Fruit fly (Drosophila melanogaster) whole organism: ENCODE measurements around the gene CG42795.
A peak's percentile ranks its signal among the peaks of the same experiment; 100 is the strongest.

Experiments used
- CG8478 ChIP-seq: fragments of >200 bp; optimal IDR thresholded peaks from 2 replicates; lab custom pipeline; 2018; ENCODE audit warnings: inconsistent platforms
- Dll ChIP-seq: fragments of >200 bp; optimal IDR thresholded peaks from 2 replicates; lab custom pipeline; 2017
- EcR ChIP-seq, 2 experiments: fragments of >200 bp; optimal IDR thresholded peaks; 2 replicates each; lab custom pipeline; 2017; ENCODE audit warnings: missing biosample characterization in 2 of 2, missing genetic modification characterization in 2 of 2, missing genetic modification reagents in 2 of 2
- pan ChIP-seq: fragments of >200 bp; optimal IDR thresholded peaks from 2 replicates; lab custom pipeline; 2017
- psq ChIP-seq: fragments of >200 bp; optimal IDR thresholded peaks from 2 replicates; lab custom pipeline; 2017
- usp ChIP-seq: fragments of >200 bp; optimal IDR thresholded peaks from 2 replicates; lab custom pipeline; 2017; ENCODE audit warnings: missing biosample characterization, missing genetic modification characterization, mixed read lengths

The CG42795 gene

dm6 chr3R:10224594-10224993 is 896 bp upstream of the CG42795 start, which contains the start of the genes CG12817 and CG34107:
CG12817 (minus strand) TSS chr3R:10224725.
CG34107 (plus strand) TSS chr3R:10224909.
- no peak for TF ChIP-seq pan (lab: Kevin White, UChicago)
- TF ChIP-seq Dll, result no peak
- no peak for TF ChIP-seq usp
- TF ChIP-seq CG8478 (lab: Kevin White, UChicago), result no peak
- TF ChIP-seq psq (lab: Kevin White, UChicago), result no peak
- no peak for TF ChIP-seq EcR (GFP tag; optimal IDR thresholded peaks at IDR 0.05; lab: Kevin White, UChicago)

DNA sequence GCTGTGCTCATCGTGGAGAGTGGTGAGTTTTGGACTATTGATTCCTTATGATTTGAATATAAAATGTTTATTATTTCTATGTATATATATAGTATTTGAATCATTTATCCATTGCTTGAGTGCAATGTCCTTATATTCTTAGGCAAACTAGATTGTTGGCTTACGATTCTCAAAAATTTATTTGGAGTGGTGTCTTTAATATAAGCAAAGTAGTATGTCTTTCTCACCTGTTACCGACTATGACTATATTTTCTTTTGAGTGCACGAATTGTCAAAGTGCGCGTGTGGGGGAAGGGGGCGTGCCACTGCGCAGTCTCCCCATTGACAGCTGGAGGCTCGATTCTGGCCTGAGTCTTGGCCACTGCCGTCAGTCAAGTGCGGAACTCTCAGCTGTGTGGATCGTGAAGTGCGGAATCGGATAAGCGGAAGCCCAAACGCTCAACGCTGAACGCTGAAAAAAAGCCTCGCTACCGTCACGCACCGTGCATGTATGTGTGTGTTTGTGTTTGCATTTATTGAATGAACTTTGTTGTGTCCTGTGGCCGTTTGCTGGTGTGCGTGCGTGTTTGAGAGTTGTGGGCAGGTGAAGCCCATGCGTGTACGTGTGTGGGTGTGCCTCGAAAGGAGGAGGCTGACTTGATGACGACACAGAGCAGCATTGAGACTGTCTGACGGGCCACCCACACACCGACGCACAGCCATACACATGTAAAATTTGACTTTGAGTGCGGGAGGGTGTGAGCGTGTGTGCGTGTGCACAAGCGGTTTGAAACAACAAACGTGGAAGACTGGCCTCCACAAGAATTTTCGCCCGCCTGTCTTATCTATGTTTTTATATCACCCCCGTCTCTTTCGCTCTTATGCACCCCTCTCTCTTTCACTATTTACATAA is 888 bp downstream of the CG42795 start:
- TF ChIP-seq usp (no peak), pan (lab: Kevin White, UChicago) (no peak), psq (lab: Kevin White, UChicago) (no peak), Dll (no peak), EcR (GFP tag; optimal IDR thresholded peaks at IDR 0.05; lab: Kevin White, UChicago) (no peak)

dm6 chr3R:10227990-10228389 is 2.5 kb downstream of the CG42795 start:
- no peak for TF ChIP-seq EcR (GFP tag; optimal IDR thresholded peaks at IDR 0.05; lab: Kevin White, UChicago)
- no peak for TF ChIP-seq psq (lab: Kevin White, UChicago)
- TF ChIP-seq Dll, result no peak
- no peak for TF ChIP-seq CG8478 (lab: Kevin White, UChicago)
- TF ChIP-seq pan (lab: Kevin White, UChicago), result no peak
- no peak for TF ChIP-seq usp

dm6 chr3R:10251218-10251617 is 25.7 kb downstream of the CG42795 start, which contains the start of gene CG3999:
CG3999 (plus strand) TSS chr3R:10251518.
- no peak for TF ChIP-seq CG8478 (lab: Kevin White, UChicago)
- no peak for TF ChIP-seq usp
- TF ChIP-seq Dll, result no peak
- no peak for TF ChIP-seq psq (lab: Kevin White, UChicago)
- TF ChIP-seq EcR (GFP tag; optimal IDR thresholded peaks at IDR 0.05; lab: Kevin White, UChicago), result no peak
- no peak for TF ChIP-seq pan (lab: Kevin White, UChicago)

- TF ChIP-seq psq (lab: Kevin White, UChicago), result no peak
- no peak for TF ChIP-seq pan (lab: Kevin White, UChicago)
- no peak for TF ChIP-seq EcR (GFP tag; optimal IDR thresholded peaks at IDR 0.05; lab: Kevin White, UChicago)
- TF ChIP-seq usp, result no peak
- no peak for TF ChIP-seq Dll
These were observed 26.4 kb downstream of the CG42795 start for dm6 chr3R:10251846-10252245.

DNA sequence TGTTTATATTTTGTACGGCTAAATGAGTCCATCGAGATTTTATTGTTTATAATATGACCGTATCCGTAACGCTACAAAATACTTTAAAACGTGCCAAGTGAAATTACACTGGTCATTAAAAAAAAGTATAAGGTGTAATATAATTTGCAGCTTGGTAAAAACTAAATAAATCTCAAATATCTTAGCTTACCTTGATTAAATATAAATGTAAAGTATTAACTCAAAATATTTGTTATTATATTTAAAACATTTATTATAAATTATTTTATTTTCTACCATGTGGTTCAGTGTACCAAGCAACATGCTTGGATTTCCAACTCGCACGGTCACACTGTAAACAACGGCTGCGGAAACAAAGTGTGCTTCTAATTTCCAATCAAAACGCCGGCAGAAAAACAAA is 36.3 kb downstream of the CG42795 start, which contains the start of the genes Sirt6 and pont:
Gene Sirt6 (minus strand): TSS at position 50 of the 400 bp plus-strand sequence.
Gene pont (plus strand): TSS at position 324 of the 400 bp plus-strand sequence.
- no peak for TF ChIP-seq pan (lab: Kevin White, UChicago)
- TF ChIP-seq usp, result no peak
- TF ChIP-seq psq (lab: Kevin White, UChicago), result no peak
- TF ChIP-seq CG8478 (lab: Kevin White, UChicago), result no peak
- TF ChIP-seq Dll, result no peak
- TF ChIP-seq EcR (GFP tag; optimal IDR thresholded peaks at IDR 0.05; lab: Kevin White, UChicago), result no peak

- TF ChIP-seq CG8478 (lab: Kevin White, UChicago), result no peak
- TF ChIP-seq usp, result no peak
- no peak for TF ChIP-seq psq (lab: Kevin White, UChicago)
- no peak for TF ChIP-seq EcR (GFP tag; optimal IDR thresholded peaks at IDR 0.05; lab: Kevin White, UChicago)
- no peak for TF ChIP-seq Dll
- TF ChIP-seq pan (lab: Kevin White, UChicago), result no peak
These were observed 38.6 kb downstream of the CG42795 start, which contains the start of gene Nuak for dm6 chr3R:10263972-10264536. Nuak (plus strand) TSS chr3R:10264306.

DNA sequence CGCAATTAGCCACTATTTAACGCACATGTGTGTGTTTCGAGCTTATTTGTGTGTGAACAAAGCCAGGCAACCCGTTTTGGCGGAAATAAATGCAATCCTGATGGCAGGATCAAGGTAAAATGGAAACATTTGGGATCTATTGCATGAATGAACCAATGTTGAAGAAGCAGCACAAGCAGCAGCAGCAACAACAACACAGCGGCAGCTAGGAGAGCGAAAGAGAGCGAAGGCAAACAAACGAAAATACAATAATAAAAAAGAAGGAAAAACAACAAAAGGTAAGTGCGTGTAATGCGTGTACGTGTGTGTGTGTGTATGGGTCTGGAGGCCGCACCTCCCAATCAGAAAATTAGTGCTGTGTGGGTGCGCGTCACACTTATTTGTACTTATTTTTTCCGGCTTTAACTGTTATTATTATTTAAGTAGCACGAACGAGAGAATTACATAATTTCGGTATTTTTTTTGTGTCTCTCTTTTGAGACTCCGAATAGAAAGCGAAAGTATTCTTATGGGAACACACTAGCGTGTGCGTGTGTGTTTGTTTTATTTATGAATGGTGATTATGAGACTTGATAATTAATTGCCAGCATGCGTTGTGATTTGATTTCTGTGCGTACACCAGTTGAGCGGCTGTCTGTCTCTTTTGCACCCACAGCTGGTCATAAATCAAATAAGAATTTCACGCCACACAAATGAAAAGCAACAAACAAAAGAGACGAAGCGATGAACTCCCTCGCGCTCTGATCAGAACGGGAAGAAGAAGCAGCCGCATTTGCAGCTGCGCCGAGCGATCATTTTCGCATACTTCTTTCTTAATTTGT is 39.3 kb downstream of the CG42795 start:
- TF ChIP-seq usp (no peak), Dll (peak; percentile 4)

dm6 chr3R:10265552-10266137 is 40.2 kb downstream of the CG42795 start:
- TF ChIP-seq pan (lab: Kevin White, UChicago), result no peak
- no peak for TF ChIP-seq EcR (GFP tag; optimal IDR thresholded peaks at IDR 0.05; lab: Kevin White, UChicago)
- TF ChIP-seq psq (lab: Kevin White, UChicago), result no peak
- no peak for TF ChIP-seq usp
- no peak for TF ChIP-seq CG8478 (lab: Kevin White, UChicago)
- TF ChIP-seq Dll, result no peak

dm6 chr3R:10266624-10267492 is 41.4 kb downstream of the CG42795 start:
- no peak for TF ChIP-seq psq (lab: Kevin White, UChicago)
- no peak for TF ChIP-seq Dll
- no peak for TF ChIP-seq CG8478 (lab: Kevin White, UChicago)
- no peak for TF ChIP-seq pan (lab: Kevin White, UChicago)
- no peak for TF ChIP-seq usp
- TF ChIP-seq EcR (GFP tag; optimal IDR thresholded peaks at IDR 0.05; lab: Kevin White, UChicago), result no peak
